Worm (Caenorhabditis elegans): ENCODE measurements around the gene C16D9.1.

DNA sequence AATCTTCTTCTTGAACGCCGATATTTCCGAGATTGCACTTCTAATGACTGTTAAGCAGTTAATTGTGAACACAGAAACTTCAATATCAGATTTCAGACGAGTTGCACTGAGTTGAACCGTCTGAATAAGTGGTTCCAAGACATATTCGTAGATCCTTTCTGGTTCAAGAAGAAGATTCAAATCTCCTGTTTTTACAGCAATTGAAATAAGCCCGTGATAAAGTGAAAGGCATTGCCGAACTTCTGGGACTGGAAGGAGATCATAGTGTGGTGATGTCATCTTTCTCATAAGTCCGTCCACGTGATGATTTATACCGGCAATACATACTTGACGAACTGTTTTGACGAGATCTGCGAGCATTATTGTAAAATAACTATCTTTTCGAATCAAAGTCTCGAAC, 39.6 kb upstream of the C16D9.1 start:
- TF ChIP-seq snpc-4 (tag; optimal IDR thresholded peaks at IDR 0.05) (no peak), lsy-2 (tag; optimal IDR thresholded peaks at IDR 0.05) (no peak), ces-1 (GFP tag; optimal IDR thresholded peaks at IDR 0.05) (no peak), mab-5 (tag; optimal IDR thresholded peaks at IDR 0.05) (no peak), elt-1 (tag; optimal IDR thresholded peaks at IDR 0.05; ENCODE audit: borderline replicate concordance, insufficient read depth) (no peak), blmp-1 (tag; optimal IDR thresholded peaks at IDR 0.05) (no peak), unc-62 (GFP tag; optimal IDR thresholded peaks at IDR 0.05) (no peak), tbx-8 (GFP tag; optimal IDR thresholded peaks at IDR 0.05) (no peak), ztf-11 (tag; optimal IDR thresholded peaks at IDR 0.05) (no peak), elt-3 (tag; optimal IDR thresholded peaks at IDR 0.05) (no peak), sptf-1 (tag; optimal IDR thresholded peaks at IDR 0.05) (no peak), nhr-237 (tag; optimal IDR thresholded peaks at IDR 0.05) (no peak)
